Fruit fly (Drosophila melanogaster) Kc167 (cell line): ENCODE measurements around the gene CG11737.

Source experiments
- Sin3A ChIP-seq: fragments of >200 bp; optimal IDR thresholded peaks from 2 replicates; lab custom pipeline; 2018; ENCODE audit warnings: missing external identifiers
- h ChIP-seq: fragments of >200 bp; optimal IDR thresholded peaks from 3 replicates; lab custom pipeline; 2018; ENCODE audit warnings: missing external identifiers

DNA sequence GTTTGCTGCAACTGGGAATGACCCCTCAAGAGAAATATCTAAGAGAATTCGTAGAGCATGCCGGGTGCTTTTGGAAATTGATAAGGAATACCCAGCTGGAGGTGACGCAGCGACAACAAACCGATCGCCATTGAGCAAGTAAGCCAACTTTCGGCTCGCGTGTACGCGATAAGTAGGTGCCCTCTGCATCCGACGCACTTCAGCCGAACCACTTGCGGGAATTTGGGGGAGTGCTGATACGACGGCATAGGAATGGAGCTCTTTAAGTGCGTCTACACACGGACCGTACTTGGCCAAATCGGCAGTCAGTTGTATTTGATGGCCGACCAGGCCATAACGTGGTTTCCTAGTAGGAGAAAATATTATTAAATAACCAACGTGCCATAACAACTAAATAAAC, 6.0 kb downstream of the CG11737 start, which contains the start of gene CG31259:
- TF ChIP-seq h (lab: Kevin White, UChicago) (no peak), Sin3A (lab: Kevin White, UChicago) (no peak)
